Worm (Caenorhabditis elegans) whole organism, L4 larva: ENCODE data around the gene C02F5.2.
A peak's percentile ranks its signal among the peaks of the same experiment; 100 is the strongest.

ENCODE experiments used
- D1046.2 ChIP-seq: fragments of 200-800 bp; sonication (Bioruptor generic); IDR thresholded peaks from 2 replicates; pipeline ENCODE4 v1.3.6; 2022; ENCODE audit warnings: missing genetic modification characterization, missing compliant biosample characterization
- T20F7.1 ChIP-seq: fragments of 200-800 bp; sonication (Bioruptor generic); optimal IDR thresholded peaks from 2 replicates; lab custom pipeline; 2018; ENCODE audit warnings: mild to moderate bottlenecking, missing genetic modification characterization, missing compliant biosample characterization
- ZK337.2 ChIP-seq: fragments of 200-800 bp; sonication (Bioruptor generic); IDR thresholded peaks from 2 replicates; pipeline ENCODE4 v1.3.6; 2022; ENCODE audit warnings: missing genetic modification reagents, missing genetic modification characterization, missing compliant biosample characterization
- ama-1 ChIP-seq: fragments of 150-350 bp; optimal IDR thresholded peaks from 2 replicates; lab custom pipeline; 2014; ENCODE audit warnings: inconsistent platforms, mixed read lengths
- ceh-44 ChIP-seq: fragments of 200-800 bp; sonication (Bioruptor generic); IDR thresholded peaks from 2 replicates; pipeline ENCODE4 v1.3.6; 2022; ENCODE audit warnings: missing genetic modification reagents, missing genetic modification characterization, missing compliant biosample characterization
- cey-2 ChIP-seq: sonication (generic microtip); optimal IDR thresholded peaks from 3 replicates; lab custom pipeline; 2017; ENCODE audit warnings: missing genetic modification characterization, mild to moderate bottlenecking, missing compliant biosample characterization, antibody characterized with exemption, borderline replicate concordance; ENCODE audit not compliant: insufficient read depth
- ctbp-1 ChIP-seq: fragments of 200-800 bp; sonication (Bioruptor generic); IDR thresholded peaks from 2 replicates; pipeline ENCODE4 v1.3.6; 2022; ENCODE audit warnings: missing genetic modification reagents, missing genetic modification characterization, missing compliant biosample characterization
- daf-16 ChIP-seq, 3 experiments: sonication (generic microtip); optimal IDR thresholded peaks; 2 replicates each; lab custom pipeline; 2016 to 2017; ENCODE audit warnings: missing genetic modification characterization in 3 of 3, missing genetic modification reagents in 3 of 3, mild to moderate bottlenecking in 2 of 3, missing compliant biosample characterization in 2 of 3, missing biosample characterization in 1 of 3, moderate library complexity in 1 of 3
- daf-8 ChIP-seq: fragments of 200-800 bp; sonication (Bioruptor generic); IDR thresholded peaks from 2 replicates; pipeline ENCODE4 v1.3.6; 2022; ENCODE audit warnings: missing genetic modification characterization, missing compliant biosample characterization
- dpl-1 ChIP-seq: fragments of 150-350 bp; optimal IDR thresholded peaks from 2 replicates; lab custom pipeline; 2014; ENCODE audit warnings: missing biosample characterization, missing genetic modification reagents, missing genetic modification characterization
- dve-1 ChIP-seq: sonication (generic microtip); optimal IDR thresholded peaks from 2 replicates; lab custom pipeline; 2017; ENCODE audit warnings: antibody characterized with exemption, mild to moderate bottlenecking, missing genetic modification characterization, missing compliant biosample characterization; ENCODE audit not compliant: insufficient read depth
- fkh-10 ChIP-seq: fragments of 150-350 bp; optimal IDR thresholded peaks from 2 replicates; lab custom pipeline; 2014; ENCODE audit warnings: missing biosample characterization, missing genetic modification reagents, missing genetic modification characterization
- fos-1 ChIP-seq: fragments of 150-350 bp; optimal IDR thresholded peaks from 2 replicates; lab custom pipeline; 2014; ENCODE audit warnings: missing biosample characterization, missing genetic modification characterization
- hlh-11 ChIP-seq: fragments of 200-800 bp; sonication (Bioruptor generic); optimal IDR thresholded peaks from 2 replicates; lab custom pipeline; 2018; ENCODE audit warnings: mild to moderate bottlenecking, missing genetic modification characterization, missing compliant biosample characterization
- hlh-30 ChIP-seq: sonication (generic microtip); optimal IDR thresholded peaks from 2 replicates; lab custom pipeline; 2017; ENCODE audit warnings: antibody characterized with exemption, mild to moderate bottlenecking, missing genetic modification characterization, missing compliant biosample characterization; ENCODE audit not compliant: insufficient read depth
- jun-1 ChIP-seq: fragments of 150-350 bp; optimal IDR thresholded peaks from 2 replicates; lab custom pipeline; 2014; ENCODE audit warnings: missing biosample characterization, missing genetic modification reagents, missing genetic modification characterization
- lin-13 ChIP-seq: fragments of 150-350 bp; optimal IDR thresholded peaks from 2 replicates; lab custom pipeline; 2014; ENCODE audit warnings: missing biosample characterization, missing genetic modification reagents, missing genetic modification characterization
- lin-38 ChIP-seq: fragments of 200-800 bp; sonication (Bioruptor generic); IDR thresholded peaks from 2 replicates; pipeline ENCODE4 v1.3.6; 2022; ENCODE audit warnings: missing genetic modification reagents, missing genetic modification characterization, missing compliant biosample characterization
- lir-3 ChIP-seq: sonication (generic microtip); optimal IDR thresholded peaks from 2 replicates; lab custom pipeline; 2016; ENCODE audit warnings: mild to moderate bottlenecking, missing genetic modification characterization, missing compliant biosample characterization
- lsy-2 ChIP-seq, 2 experiments: fragments of 150-350 bp in 1 of 2; sonication (generic microtip) in 1 of 2; optimal IDR thresholded peaks; 2 replicates each; lab custom pipeline; 2014 to 2017; ENCODE audit warnings: missing biosample characterization in 2 of 2, missing genetic modification characterization in 2 of 2
- mdl-1 ChIP-seq, 2 experiments: fragments of 150-350 bp in 1 of 2; sonication (generic microtip) in 1 of 2; optimal IDR thresholded peaks; 2 replicates each; lab custom pipeline; 2014 to 2017; ENCODE audit warnings: missing biosample characterization in 2 of 2, missing genetic modification characterization in 2 of 2
- mes-2 ChIP-seq: sonication (generic microtip); optimal IDR thresholded peaks from 2 replicates; lab custom pipeline; 2016; ENCODE audit warnings: missing genotype, mild to moderate bottlenecking, missing genetic modification characterization, missing compliant biosample characterization; ENCODE audit not compliant: poor library complexity, severe bottlenecking
- nhr-10 ChIP-seq: fragments of 150-350 bp; optimal IDR thresholded peaks from 2 replicates; lab custom pipeline; 2014; ENCODE audit warnings: missing biosample characterization, missing genetic modification characterization
- nhr-237 ChIP-seq: sonication (generic microtip); optimal IDR thresholded peaks from 2 replicates; lab custom pipeline; 2017; ENCODE audit warnings: missing biosample characterization, missing genetic modification characterization
- nhr-28 ChIP-seq: fragments of 150-350 bp; optimal IDR thresholded peaks from 2 replicates; lab custom pipeline; 2014; ENCODE audit warnings: missing biosample characterization, missing genetic modification characterization
- nhr-48 ChIP-seq: sonication (generic microtip); optimal IDR thresholded peaks from 2 replicates; lab custom pipeline; 2016; ENCODE audit warnings: mild to moderate bottlenecking, missing genetic modification characterization, missing compliant biosample characterization
- nhr-77 ChIP-seq: fragments of 150-350 bp; optimal IDR thresholded peaks from 2 replicates; lab custom pipeline; 2014; ENCODE audit warnings: missing biosample characterization, missing genetic modification characterization
- pha-4 ChIP-seq, 2 experiments: fragments of 150-350 bp in 1 of 2; fragments of 200-800 bp in 1 of 2; sonication (Bioruptor generic) in 1 of 2; IDR thresholded peaks in 1 of 2; optimal IDR thresholded peaks in 1 of 2; 2 replicates each; pipeline versions ENCODE4 v1.3.6 to Lab custom; 2014 to 2022; ENCODE audit warnings: missing genetic modification characterization in 2 of 2, missing genetic modification reagents in 2 of 2, missing biosample characterization in 1 of 2, missing compliant biosample characterization in 1 of 2
- pqm-1 ChIP-seq: sonication (generic microtip); optimal IDR thresholded peaks from 2 replicates; lab custom pipeline; 2017; ENCODE audit warnings: missing biosample characterization, missing genetic modification characterization
- sdz-12 ChIP-seq: fragments of 200-800 bp; sonication (Bioruptor generic); optimal IDR thresholded peaks from 2 replicates; lab custom pipeline; 2018; ENCODE audit warnings: mild to moderate bottlenecking, missing genetic modification characterization, missing compliant biosample characterization
- set-16 ChIP-seq: fragments of 200-800 bp; sonication (Bioruptor generic); IDR thresholded peaks from 2 replicates; pipeline ENCODE4 v1.3.6; 2022; ENCODE audit warnings: missing genetic modification reagents, missing genetic modification characterization, missing compliant biosample characterization
- skn-1 ChIP-seq: fragments of 150-350 bp; optimal IDR thresholded peaks from 2 replicates; lab custom pipeline; 2014; ENCODE audit warnings: missing biosample characterization, missing genetic modification characterization
- unc-62 ChIP-seq, 3 experiments: fragments of 150-350 bp in 1 of 3; sonication (generic microtip); optimal IDR thresholded peaks in 2 of 3; peaks in 1 of 3; 1 replicate in 1 of 3; 2 replicates in 2 of 3; lab custom pipeline; 2014 to 2017; ENCODE audit warnings: missing biosample characterization in 3 of 3, missing genetic modification characterization in 3 of 3, missing genetic modification reagents in 3 of 3, missing genotype in 1 of 3
- zfp-2 ChIP-seq: sonication (generic microtip); optimal IDR thresholded peaks from 2 replicates; lab custom pipeline; 2016; ENCODE audit warnings: mild to moderate bottlenecking, missing genetic modification characterization, missing compliant biosample characterization
- zip-11 ChIP-seq: fragments of 200-800 bp; sonication (Bioruptor generic); IDR thresholded peaks from 2 replicates; pipeline ENCODE4 v1.3.6; 2022; ENCODE audit warnings: missing genetic modification characterization, missing compliant biosample characterization
- ztf-11 ChIP-seq: fragments of 150-350 bp; optimal IDR thresholded peaks from 2 replicates; lab custom pipeline; 2014; ENCODE audit warnings: missing biosample characterization, missing genetic modification characterization
- ztf-7 ChIP-seq: fragments of 150-350 bp; optimal IDR thresholded peaks from 2 replicates; lab custom pipeline; 2014; ENCODE audit warnings: missing biosample characterization, missing genetic modification characterization

The C02F5.2 gene

ce11 chrIII:8262599-8262998 lies 13.2 kb downstream of the C02F5.2 start (continued):
- TF ChIP-seq skn-1: no peak
- TF ChIP-seq fos-1 (tag; lab: Kevin White, UChicago): no peak
- TF ChIP-seq sdz-12 (GFP tag; lab: Kevin White, UChicago): peak; percentile 51
- no peak for TF ChIP-seq pqm-1
- no peak for TF ChIP-seq mdl-1 (tag; optimal IDR thresholded peaks at IDR 0.05; lab: Kevin White, UChicago)
- TF ChIP-seq lin-13 (GFP tag; lab: Kevin White, UChicago): no peak
- no peak for TF ChIP-seq cey-2 (tag; lab: Kevin White, UChicago)
- TF ChIP-seq fkh-10: no peak
- no peak for TF ChIP-seq zfp-2
- no peak for TF ChIP-seq nhr-237 (tag; lab: Kevin White, UChicago)
- TF ChIP-seq set-16: peak; percentile 98
- no peak for TF ChIP-seq daf-16 (GFP tag; optimal IDR thresholded peaks at IDR 0.05; lab: Kevin White, UChicago)
- no peak for TF ChIP-seq daf-16 (tag; optimal IDR thresholded peaks at IDR 0.05; lab: Kevin White, UChicago)
- no peak for TF ChIP-seq jun-1 (tag; lab: Kevin White, UChicago)

- peak in 1 of 2 experiments; percentile 23 for TF ChIP-seq unc-62 (GFP tag; optimal IDR thresholded peaks at IDR 0.05 in 1 of 2; lab: Kevin White, UChicago)
- no peak for TF ChIP-seq unc-62 (tag; optimal IDR thresholded peaks at IDR 0.05; lab: Kevin White, UChicago)
- peak; percentile 37 for TF ChIP-seq nhr-28
- TF ChIP-seq zip-11 (GFP tag; lab: Robert Waterston, UW): no peak
These were observed 14.0 kb downstream of the C02F5.2 start, which contains the start of gene col-91 for ce11 chrIII:8263377-8263776. col-91 (minus strand) TSS chrIII:8263664.

- TF ChIP-seq mes-2 (tag; lab: Kevin White, UChicago) (peak; percentile 61), hlh-30 (tag; lab: Kevin White, UChicago) (peak; percentile 2), dpl-1 (GFP tag; lab: Kevin White, UChicago) (peak; percentile 31), T20F7.1 (GFP tag; lab: Kevin White, UChicago) (peak; percentile 29), lin-38 (peak; percentile 94), nhr-77 (tag; lab: Kevin White, UChicago) (no peak), ctbp-1 (no peak)
These were observed 16.3 kb downstream of the C02F5.2 start, which contains the start of gene mrps-9 for ce11 chrIII:8265753-8266152. mrps-9 (plus strand) TSS chrIII:8266062.

- TF ChIP-seq mes-2 (tag; lab: Kevin White, UChicago) (peak; percentile 67), ceh-44 (GFP tag; lab: Robert Waterston, UW) (no peak), unc-62 (GFP tag; optimal IDR thresholded peaks at IDR 0.05 in 1 of 2; lab: Kevin White, UChicago) (peak in 1 of 2 experiments; percentile 57), unc-62 (tag; optimal IDR thresholded peaks at IDR 0.05; lab: Kevin White, UChicago) (no peak), daf-8 (GFP tag; lab: Robert Waterston, UW) (no peak), hlh-30 (tag; lab: Kevin White, UChicago) (peak; percentile 55), nhr-48 (tag; lab: Kevin White, UChicago) (no peak), dve-1 (tag; lab: Kevin White, UChicago) (peak; percentile 28), ztf-11 (tag; lab: Kevin White, UChicago) (no peak), ztf-7 (tag; lab: Kevin White, UChicago) (no peak), lir-3 (tag; lab: Kevin White, UChicago) (no peak), jun-1 (tag; lab: Kevin White, UChicago) (no peak), hlh-11 (tag; lab: Kevin White, UChicago) (peak; percentile 38), pha-4 (GFP tag; IDR thresholded peaks at IDR 0.05; lab: Robert Waterston, UW) (no peak), pha-4 (tag; optimal IDR thresholded peaks at IDR 0.05; lab: Kevin White, UChicago) (peak; percentile 45), nhr-10 (tag; lab: Kevin White, UChicago) (no peak), lin-38 (peak; percentile 39; the same call in 1 of the 2 replicates), nhr-28 (peak; percentile 51), sdz-12 (GFP tag; lab: Kevin White, UChicago) (no peak), ama-1 (lab: Kevin White, UChicago) (no peak), D1046.2 (no peak), daf-16 (GFP tag; optimal IDR thresholded peaks at IDR 0.05; lab: Kevin White, UChicago) (no peak), daf-16 (tag; optimal IDR thresholded peaks at IDR 0.05; lab: Kevin White, UChicago) (peak; percentile 15), lsy-2 (tag; optimal IDR thresholded peaks at IDR 0.05; lab: Kevin White, UChicago) (peak in 1 of 2 experiments; percentile 61), ZK337.2 (GFP tag; lab: Robert Waterston, UW) (no peak)
These were observed 18.9 kb downstream of the C02F5.2 start, which contains the start of the genes F09G8.7 and crn-7 for ce11 chrIII:8268296-8268695. F09G8.7 (minus strand) TSS chrIII:8268355. crn-7 (plus strand) TSS chrIII:8268531.
